Worm (Caenorhabditis elegans) whole organism, young adult: ENCODE results near the gene F41E6.17.

Experiments used
- aptf-3 ChIP-seq: fragments of 200-800 bp; sonication (Bioruptor generic); IDR thresholded peaks from 2 replicates; pipeline ENCODE4 v1.3.6; 2022; ENCODE audit warnings: missing genetic modification characterization, missing compliant biosample characterization
- bed-1 ChIP-seq: fragments of 200-800 bp; sonication (Bioruptor generic); IDR thresholded peaks from 2 replicates; pipeline ENCODE4 v1.3.6; 2022; ENCODE audit warnings: missing genetic modification reagents, missing genetic modification characterization, missing compliant biosample characterization
- egl-44 ChIP-seq: fragments of 200-800 bp; sonication (Bioruptor generic); IDR thresholded peaks from 2 replicates; pipeline ENCODE4 v1.3.6; 2022; ENCODE audit warnings: missing genetic modification reagents, missing genetic modification characterization, missing compliant biosample characterization
- ets-4 ChIP-seq: fragments of 200-800 bp; sonication (Bioruptor generic); optimal IDR thresholded peaks from 2 replicates; lab custom pipeline; 2018; ENCODE audit warnings: mild to moderate bottlenecking, missing genetic modification characterization, missing compliant biosample characterization
- hlh-26 ChIP-seq: fragments of 200-800 bp; sonication (Bioruptor generic); conservative IDR thresholded peaks from 2 replicates; pipeline ENCODE4 v1.3.6; 2022; ENCODE audit warnings: missing genetic modification reagents, missing genetic modification characterization, missing compliant biosample characterization
- sea-2 ChIP-seq: fragments of 200-800 bp; sonication (Bioruptor generic); IDR thresholded peaks from 2 replicates; pipeline ENCODE4 v1.3.6; 2022; ENCODE audit warnings: missing genetic modification characterization, missing compliant biosample characterization
- snpc-4 ChIP-seq, 5 experiments: fragments of 150-350 bp in 1 of 5; sonication (generic microtip) in 4 of 5; optimal IDR thresholded peaks; 2 replicates each; lab custom pipeline; 2014 to 2018; ENCODE audit warnings: missing genetic modification characterization in 5 of 5, missing biosample characterization in 3 of 5, antibody characterized with exemption in 2 of 5, mild to moderate bottlenecking in 2 of 5, missing compliant biosample characterization in 2 of 5, missing genotype in 2 of 5, moderate library complexity in 2 of 5, missing genetic modification reagents in 1 of 5
- sptf-2 ChIP-seq: fragments of 200-800 bp; sonication (Bioruptor generic); optimal IDR thresholded peaks from 2 replicates; lab custom pipeline; 2018; ENCODE audit warnings: mild to moderate bottlenecking, missing genetic modification characterization, missing compliant biosample characterization
- xnd-1 ChIP-seq: sonication (generic microtip); optimal IDR thresholded peaks from 2 replicates; lab custom pipeline; 2016; ENCODE audit warnings: missing genotype, missing genetic modification reagents, missing genetic modification characterization, missing compliant biosample characterization
- ztf-26 ChIP-seq: sonication (generic microtip); optimal IDR thresholded peaks from 2 replicates; lab custom pipeline; 2017; ENCODE audit warnings: missing genetic modification characterization, missing compliant biosample characterization

- no peak for TF ChIP-seq xnd-1 (tag; lab: Kevin White, UChicago)
- TF ChIP-seq snpc-4 (GFP tag; optimal IDR thresholded peaks at IDR 0.05; lab: Kevin White, UChicago): no peak
- no peak for TF ChIP-seq snpc-4 (tag; optimal IDR thresholded peaks at IDR 0.05; lab: Kevin White, UChicago)
- TF ChIP-seq hlh-26 (GFP tag; lab: Robert Waterston, UW): no peak
- no peak for TF ChIP-seq ets-4 (GFP tag; lab: Kevin White, UChicago)
- TF ChIP-seq sptf-2 (GFP tag; lab: Kevin White, UChicago): no peak
- TF ChIP-seq aptf-3: no peak
- TF ChIP-seq ztf-26 (tag; lab: Kevin White, UChicago): no peak
- TF ChIP-seq bed-1 (GFP tag; lab: Robert Waterston, UW): no peak
- TF ChIP-seq sea-2 (GFP tag; lab: Robert Waterston, UW): no peak
- no peak for TF ChIP-seq egl-44 (GFP tag; lab: Robert Waterston, UW)
These were observed 44.3 kb downstream of the F41E6.17 start for ce11 chrV:8668224-8668623.
